Worm (Caenorhabditis elegans) whole organism, midembryonic: ENCODE results near the gene phb-2.

Experiments
- T22C8.4 ChIP-seq: fragments of 200-800 bp; sonication (Bioruptor generic); IDR thresholded peaks from 2 replicates; pipeline ENCODE4 v1.3.6; 2022; ENCODE audit warnings: missing genetic modification characterization, missing compliant biosample characterization
- cog-1 ChIP-seq: sonication (generic microtip); optimal IDR thresholded peaks from 2 replicates; lab custom pipeline; 2016; ENCODE audit warnings: missing genetic modification characterization, missing compliant biosample characterization
- flt-1 ChIP-seq: fragments of 200-800 bp; sonication (Bioruptor generic); IDR thresholded peaks from 2 replicates; pipeline ENCODE4 v1.3.6; 2022; ENCODE audit warnings: missing genetic modification characterization, missing compliant biosample characterization
- klf-2 ChIP-seq: fragments of 200-800 bp; sonication (Bioruptor generic); conservative IDR thresholded peaks from 2 replicates; pipeline ENCODE4 v1.3.6; 2022; ENCODE audit warnings: missing genetic modification reagents, missing genetic modification characterization, missing compliant biosample characterization
- med-1 ChIP-seq: sonication (generic microtip); optimal IDR thresholded peaks from 2 replicates; lab custom pipeline; 2017; ENCODE audit warnings: missing genetic modification characterization, mild to moderate bottlenecking, missing compliant biosample characterization, antibody characterized with exemption, missing genetic modification reagents; ENCODE audit not compliant: insufficient read depth
- ref-1 ChIP-seq: fragments of 200-800 bp; sonication (Bioruptor generic); conservative IDR thresholded peaks from 2 replicates; pipeline ENCODE4 v1.3.6; 2022; ENCODE audit warnings: missing genetic modification reagents, missing genetic modification characterization, missing compliant biosample characterization
- tab-1 ChIP-seq: fragments of 200-800 bp; sonication (Bioruptor generic); IDR thresholded peaks from 2 replicates; pipeline ENCODE4 v1.3.6; 2022; ENCODE audit warnings: missing genetic modification characterization, missing compliant biosample characterization
- ztf-23 ChIP-seq: fragments of 200-800 bp; sonication (Bioruptor generic); IDR thresholded peaks from 2 replicates; pipeline ENCODE4 v1.3.6; 2022; ENCODE audit warnings: missing genetic modification reagents, missing genetic modification characterization, missing compliant biosample characterization
- ztf-29 ChIP-seq: fragments of 200-800 bp; sonication (Bioruptor generic); IDR thresholded peaks from 2 replicates; pipeline ENCODE4 v1.3.6; 2022; ENCODE audit warnings: missing genetic modification reagents, missing genetic modification characterization, missing compliant biosample characterization

DNA sequence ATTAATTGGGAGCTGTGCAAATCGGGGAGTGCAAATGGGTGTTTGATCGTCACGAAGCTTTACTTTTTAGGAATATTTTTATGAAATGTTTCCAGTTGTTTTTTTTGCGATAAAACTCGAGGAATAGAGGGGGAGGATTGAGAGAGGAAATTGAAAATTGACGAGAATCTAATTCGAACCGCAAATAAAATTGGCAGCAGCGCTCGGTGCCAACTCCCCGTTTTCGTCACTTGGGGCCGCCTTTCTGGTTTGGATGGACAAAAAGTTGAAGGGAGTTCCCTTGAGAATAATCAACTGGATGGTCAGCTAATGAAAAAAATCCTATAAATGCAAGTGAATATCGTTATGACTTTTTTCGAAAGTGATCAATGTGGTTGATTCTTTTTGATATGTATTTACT, 21.1 kb upstream of the phb-2 start:
- TF ChIP-seq ztf-23 (GFP tag; lab: Robert Waterston, UW), result no peak
- TF ChIP-seq ref-1 (GFP tag; lab: Robert Waterston, UW), result no peak
- no peak for TF ChIP-seq klf-2 (GFP tag; lab: Robert Waterston, UW)
- no peak for TF ChIP-seq ztf-29
- TF ChIP-seq tab-1 (GFP tag; lab: Robert Waterston, UW), result no peak
- TF ChIP-seq T22C8.4 (GFP tag; lab: Robert Waterston, UW), result no peak
- TF ChIP-seq flt-1 (GFP tag; lab: Robert Waterston, UW), result no peak
- TF ChIP-seq med-1 (GFP tag; lab: Kevin White, UChicago), result no peak
- TF ChIP-seq cog-1 (tag; lab: Kevin White, UChicago), result no peak
